Worm (Caenorhabditis elegans) whole organism, early embryonic: Measurements from ENCODE around the gene lpr-7.

ENCODE experiments used
- B0310.2 ChIP-seq: sonication (generic microtip); optimal IDR thresholded peaks from 2 replicates; lab custom pipeline; 2016; ENCODE audit warnings: mild to moderate bottlenecking, missing genetic modification characterization, missing compliant biosample characterization
- F13C5.2 ChIP-seq: sonication (generic microtip); optimal IDR thresholded peaks from 2 replicates; lab custom pipeline; 2017; ENCODE audit warnings: mild to moderate bottlenecking, missing genetic modification characterization, inconsistent platforms, missing compliant biosample characterization
- aly-1 ChIP-seq: sonication (generic microtip); optimal IDR thresholded peaks from 2 replicates; lab custom pipeline; 2016; ENCODE audit warnings: missing genetic modification characterization, missing compliant biosample characterization
- ama-1 ChIP-seq: fragments of 150-350 bp; optimal IDR thresholded peaks from 2 replicates; lab custom pipeline; 2014
- ceh-13 ChIP-seq: fragments of 200-800 bp; sonication (Bioruptor generic); optimal IDR thresholded peaks from 2 replicates; lab custom pipeline; 2018; ENCODE audit warnings: mild to moderate bottlenecking, missing genetic modification characterization, missing compliant biosample characterization
- ceh-36 ChIP-seq: sonication (generic microtip); optimal IDR thresholded peaks from 2 replicates; lab custom pipeline; 2016; ENCODE audit warnings: missing genetic modification characterization, inconsistent platforms, missing compliant biosample characterization
- ets-7 ChIP-seq: sonication (generic microtip); optimal IDR thresholded peaks from 2 replicates; lab custom pipeline; 2016; ENCODE audit warnings: missing genotype, missing genetic modification characterization, missing compliant biosample characterization
- flt-1 ChIP-seq: fragments of 200-800 bp; sonication (Bioruptor generic); IDR thresholded peaks from 2 replicates; pipeline ENCODE4 v1.3.6; 2022; ENCODE audit warnings: missing genetic modification characterization, missing compliant biosample characterization
- hmbx-1 ChIP-seq: sonication (generic microtip); optimal IDR thresholded peaks from 2 replicates; lab custom pipeline; 2016; ENCODE audit warnings: mild to moderate bottlenecking, missing genetic modification characterization, missing compliant biosample characterization
- hmg-4 ChIP-seq: fragments of 200-800 bp; sonication (Bioruptor generic); optimal IDR thresholded peaks from 2 replicates; lab custom pipeline; 2018; ENCODE audit warnings: mild to moderate bottlenecking, missing genetic modification characterization, missing compliant biosample characterization
- hnd-1 ChIP-seq: sonication (generic microtip); optimal IDR thresholded peaks from 2 replicates; lab custom pipeline; 2016; ENCODE audit warnings: missing genetic modification characterization, missing compliant biosample characterization
- pes-1 ChIP-seq: fragments of 200-800 bp; sonication (Bioruptor generic); IDR thresholded peaks from 2 replicates; pipeline ENCODE4 v1.3.6; 2022; ENCODE audit warnings: missing genetic modification reagents, missing genetic modification characterization, missing compliant biosample characterization
- scrt-1 ChIP-seq: fragments of 200-800 bp; sonication (Bioruptor generic); IDR thresholded peaks from 2 replicates; pipeline ENCODE4 v1.3.6; 2022; ENCODE audit warnings: missing genetic modification characterization, missing compliant biosample characterization
- sea-1 ChIP-seq: fragments of 200-800 bp; sonication (Bioruptor generic); conservative IDR thresholded peaks from 2 replicates; pipeline ENCODE4 v1.3.6; 2022; ENCODE audit warnings: missing genetic modification characterization, missing compliant biosample characterization
- tbx-11 ChIP-seq: fragments of 200-800 bp; sonication (Bioruptor generic); IDR thresholded peaks from 2 replicates; pipeline ENCODE4 v1.3.6; 2022; ENCODE audit warnings: missing genetic modification characterization, missing compliant biosample characterization
- tbx-37 ChIP-seq: fragments of 200-800 bp; sonication (Bioruptor generic); conservative IDR thresholded peaks from 2 replicates; pipeline ENCODE4 v1.3.6; 2022; ENCODE audit warnings: missing genetic modification reagents, missing genetic modification characterization, missing compliant biosample characterization
- tra-4 ChIP-seq: sonication (generic microtip); optimal IDR thresholded peaks from 2 replicates; lab custom pipeline; 2017; ENCODE audit warnings: missing genetic modification characterization, missing compliant biosample characterization

Gene lpr-7

DNA sequence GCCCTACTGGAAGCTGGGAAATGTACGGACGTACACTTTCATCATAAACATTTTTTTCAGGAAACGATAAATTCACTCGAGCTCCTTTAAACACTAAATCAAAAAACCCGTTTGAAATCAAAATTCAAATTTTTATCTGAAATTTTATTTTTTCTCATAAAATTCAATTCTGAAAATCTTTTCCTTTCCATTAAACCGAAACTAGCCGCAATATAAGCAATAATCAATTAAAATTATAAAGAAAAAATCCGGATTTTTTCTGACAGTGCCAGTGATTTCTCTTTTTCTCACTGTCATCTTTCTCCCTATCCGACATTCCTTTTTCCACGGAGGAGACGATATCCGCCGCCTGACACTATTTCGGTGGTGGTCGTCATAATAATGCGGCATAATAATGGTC is at the start of gene lpr-7:
Gene lpr-7 (plus strand): TSS at position 301 of the 400 bp plus-strand sequence.
- TF ChIP-seq ama-1 (lab: Kevin White, UChicago), result no peak

DNA sequence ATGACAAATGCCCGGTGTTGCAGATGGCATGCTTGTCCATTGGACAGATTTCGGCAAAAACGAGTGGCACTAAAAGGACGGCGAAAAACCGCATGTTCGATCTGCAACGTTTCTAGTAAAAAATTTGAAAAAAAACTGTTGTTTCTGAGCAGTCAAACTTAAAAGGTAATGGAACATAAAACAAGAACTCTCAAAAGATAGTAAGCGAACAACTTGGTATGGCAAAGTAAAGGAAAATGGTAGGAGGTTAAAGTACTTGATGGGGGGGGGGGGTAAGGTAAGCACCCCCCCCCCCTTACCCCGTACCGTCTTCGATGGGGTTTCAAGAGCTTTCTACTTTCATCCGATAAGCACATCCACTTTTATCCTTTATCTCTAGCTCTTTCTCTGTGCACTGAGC is 47.6 kb upstream of the lpr-7 start, which contains the start of gene F13C5.5:
Gene F13C5.5 (minus strand): TSS at position 101 of the 400 bp plus-strand sequence.
- TF ChIP-seq ceh-36 (tag; lab: Kevin White, UChicago) (no peak), ets-7 (tag; lab: Kevin White, UChicago) (no peak), ceh-13 (GFP tag; lab: Kevin White, UChicago) (no peak), F13C5.2 (tag; lab: Kevin White, UChicago) (no peak), B0310.2 (no peak), scrt-1 (GFP tag; lab: Robert Waterston, UW) (no peak), ama-1 (lab: Kevin White, UChicago) (no peak), hnd-1 (tag; lab: Kevin White, UChicago) (no peak), tbx-11 (GFP tag; lab: Robert Waterston, UW) (no peak), tra-4 (no peak)

DNA sequence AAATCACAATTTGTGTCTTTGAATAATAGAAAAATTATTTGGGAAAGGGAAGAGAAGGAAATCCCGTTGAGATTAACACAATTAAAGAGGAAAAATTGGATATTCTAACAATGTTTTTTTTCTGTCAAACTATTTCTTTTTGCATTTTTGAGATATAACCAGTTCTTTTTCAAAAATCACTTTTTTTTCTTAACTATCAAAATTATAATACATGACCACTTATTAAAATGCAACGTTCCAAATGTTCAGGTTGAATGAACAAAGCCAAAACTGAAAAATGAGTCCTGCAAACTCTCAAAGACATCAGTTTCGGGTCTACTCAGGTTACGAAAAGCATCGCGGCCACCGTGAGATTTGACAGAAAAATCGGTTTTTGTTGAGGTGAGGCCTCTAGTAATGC is 46.4 kb upstream of the lpr-7 start:
- TF ChIP-seq ceh-36 (tag; lab: Kevin White, UChicago) (no peak), B0310.2 (no peak), ama-1 (lab: Kevin White, UChicago) (no peak), sea-1 (GFP tag; lab: Robert Waterston, UW) (no peak), flt-1 (GFP tag; lab: Robert Waterston, UW) (no peak), ets-7 (tag; lab: Kevin White, UChicago) (no peak), hmg-4 (GFP tag; lab: Kevin White, UChicago) (no peak), tbx-11 (GFP tag; lab: Robert Waterston, UW) (no peak), scrt-1 (GFP tag; lab: Robert Waterston, UW) (no peak), tbx-37 (GFP tag; lab: Robert Waterston, UW) (no peak), tra-4 (no peak), ceh-13 (GFP tag; lab: Kevin White, UChicago) (no peak), hmbx-1 (no peak), pes-1 (no peak), aly-1 (tag; lab: Kevin White, UChicago) (no peak), F13C5.2 (tag; lab: Kevin White, UChicago) (no peak)

DNA sequence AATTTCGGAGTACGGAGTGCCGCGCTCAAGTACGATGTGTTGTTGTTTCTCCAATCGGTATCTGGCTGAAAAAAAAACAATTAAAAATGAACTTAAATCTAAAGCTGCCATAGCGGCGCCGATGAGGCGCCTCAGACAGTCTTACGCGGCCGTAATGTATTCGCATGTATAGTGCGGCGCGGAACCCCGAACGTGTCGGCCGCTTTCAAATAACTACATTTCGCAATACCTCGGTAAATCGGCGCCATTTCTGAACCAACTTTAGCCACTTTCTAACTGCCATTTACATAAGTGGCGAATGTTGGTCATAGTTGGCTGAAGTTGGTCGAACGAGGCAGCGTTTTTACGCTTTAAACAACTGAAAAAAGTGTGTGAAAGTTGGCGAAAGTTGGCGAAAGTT is 43.2 kb upstream of the lpr-7 start:
- TF ChIP-seq ceh-36 (tag; lab: Kevin White, UChicago) (no peak), tra-4 (no peak), pes-1 (no peak), scrt-1 (GFP tag; lab: Robert Waterston, UW) (no peak), tbx-11 (GFP tag; lab: Robert Waterston, UW) (no peak), aly-1 (tag; lab: Kevin White, UChicago) (no peak), ets-7 (tag; lab: Kevin White, UChicago) (no peak), ceh-13 (GFP tag; lab: Kevin White, UChicago) (no peak), hmbx-1 (no peak), sea-1 (GFP tag; lab: Robert Waterston, UW) (no peak), tbx-37 (GFP tag; lab: Robert Waterston, UW) (no peak), flt-1 (GFP tag; lab: Robert Waterston, UW) (no peak)

DNA sequence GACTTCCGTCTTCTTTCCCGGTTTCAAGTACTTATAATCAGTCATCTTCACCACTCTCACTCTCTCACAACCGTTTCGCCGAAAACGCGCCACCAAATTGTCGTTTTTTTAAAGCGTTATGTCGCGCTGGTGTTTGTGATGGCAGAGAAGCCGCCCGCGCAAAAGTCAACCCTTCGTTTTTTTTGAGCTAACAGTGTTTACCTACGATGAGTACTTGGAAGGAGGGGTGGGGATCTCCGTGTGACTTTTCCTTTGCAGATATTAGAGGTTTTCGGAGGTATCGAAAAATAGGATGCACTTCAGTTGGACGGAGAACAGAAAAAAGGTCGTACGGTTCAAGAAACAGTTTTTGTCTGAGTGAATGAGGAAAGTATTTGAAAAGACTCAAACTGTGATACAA is 38.3 kb upstream of the lpr-7 start:
- TF ChIP-seq scrt-1 (GFP tag; lab: Robert Waterston, UW), result no peak
- no peak for TF ChIP-seq ets-7 (tag; lab: Kevin White, UChicago)
- no peak for TF ChIP-seq sea-1 (GFP tag; lab: Robert Waterston, UW)
- TF ChIP-seq flt-1 (GFP tag; lab: Robert Waterston, UW), result no peak
- no peak for TF ChIP-seq hmbx-1
- TF ChIP-seq tbx-37 (GFP tag; lab: Robert Waterston, UW), result no peak
- TF ChIP-seq aly-1 (tag; lab: Kevin White, UChicago), result no peak
- no peak for TF ChIP-seq hnd-1 (tag; lab: Kevin White, UChicago)

DNA sequence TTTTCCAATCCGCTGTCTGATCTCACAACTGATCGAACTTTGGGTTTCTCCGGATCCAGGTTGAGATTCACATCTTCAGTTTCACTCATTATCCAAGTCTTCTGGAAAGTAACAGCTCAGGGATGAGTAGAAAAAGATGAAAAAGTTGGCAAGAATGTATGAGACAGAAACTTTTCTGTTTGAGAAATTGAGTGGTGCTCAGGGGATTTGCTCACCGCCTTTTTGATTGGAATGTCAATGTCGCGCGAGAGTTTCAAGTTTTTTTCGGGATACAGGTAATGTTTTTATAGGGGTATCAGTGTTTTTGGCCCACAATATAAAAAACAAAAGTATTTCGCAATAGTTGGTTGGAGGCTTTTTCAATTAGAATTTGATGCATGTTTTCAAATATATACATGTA is 34.8 kb upstream of the lpr-7 start, which contains the start of gene unc-96:
Gene unc-96 (minus strand): TSS at position 101 of the 400 bp plus-strand sequence.
- TF ChIP-seq scrt-1 (GFP tag; lab: Robert Waterston, UW) (no peak), tbx-37 (GFP tag; lab: Robert Waterston, UW) (no peak), ceh-13 (GFP tag; lab: Kevin White, UChicago) (no peak)

DNA sequence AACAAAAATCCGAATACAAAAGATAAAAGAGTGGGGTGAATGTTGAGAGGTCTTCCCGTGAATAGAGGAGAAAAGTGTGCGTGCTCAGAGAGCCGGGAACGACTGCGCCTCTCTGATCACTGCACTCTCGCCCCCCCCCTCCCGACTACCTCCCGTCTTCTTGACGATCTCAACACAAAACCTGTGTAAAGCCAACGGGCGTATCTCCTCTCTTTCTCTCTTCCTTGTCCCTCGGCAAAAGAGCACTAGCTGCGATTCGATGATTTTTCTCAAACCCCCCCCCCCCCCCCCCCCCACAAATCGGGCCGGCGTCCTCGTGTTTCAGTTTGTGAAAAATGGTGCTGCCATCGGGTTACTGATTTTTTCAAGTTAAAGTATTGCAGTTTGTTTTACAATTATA is 34.3 kb upstream of the lpr-7 start:
- TF ChIP-seq ceh-13 (GFP tag; lab: Kevin White, UChicago), result no peak
- TF ChIP-seq scrt-1 (GFP tag; lab: Robert Waterston, UW), result no peak

DNA sequence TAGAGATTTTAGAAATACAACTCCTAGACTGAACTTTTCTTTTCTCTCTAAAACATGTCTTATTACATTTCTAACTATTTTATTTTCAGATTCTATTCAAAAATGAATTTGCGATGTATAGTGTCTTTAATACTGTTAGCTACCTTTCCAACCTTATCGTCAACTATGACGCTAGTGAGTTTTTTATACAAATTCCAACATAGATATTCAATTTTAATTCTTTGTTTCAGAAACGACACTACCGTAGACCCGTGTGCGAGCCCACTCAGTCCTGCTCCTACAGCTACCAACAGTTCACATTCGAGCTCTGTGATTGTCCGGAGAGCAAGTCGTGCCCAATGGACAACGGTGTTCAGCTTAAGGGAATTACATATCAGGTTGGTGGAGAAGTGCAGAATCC is 26.9 kb upstream of the lpr-7 start, which contains the start of gene M6.4:
Gene M6.4 (plus strand): TSS at position 55 of the 400 bp plus-strand sequence.
- TF ChIP-seq ceh-13 (GFP tag; lab: Kevin White, UChicago) (no peak), ceh-36 (tag; lab: Kevin White, UChicago) (no peak), ama-1 (lab: Kevin White, UChicago) (no peak), tbx-11 (GFP tag; lab: Robert Waterston, UW) (no peak), tra-4 (no peak), flt-1 (GFP tag; lab: Robert Waterston, UW) (no peak), sea-1 (GFP tag; lab: Robert Waterston, UW) (no peak), F13C5.2 (tag; lab: Kevin White, UChicago) (no peak), ets-7 (tag; lab: Kevin White, UChicago) (no peak), hmg-4 (GFP tag; lab: Kevin White, UChicago) (no peak), B0310.2 (no peak), hmbx-1 (no peak), hnd-1 (tag; lab: Kevin White, UChicago) (no peak), tbx-37 (GFP tag; lab: Robert Waterston, UW) (no peak), aly-1 (tag; lab: Kevin White, UChicago) (no peak), scrt-1 (GFP tag; lab: Robert Waterston, UW) (no peak), pes-1 (no peak)
